Worm (Caenorhabditis elegans) whole organism, L2 larva: Measurements from ENCODE around the gene Y73B6BL.47.

ENCODE experiments used
- ceh-16 ChIP-seq: fragments of 150-350 bp; optimal IDR thresholded peaks from 2 replicates; lab custom pipeline; 2014; ENCODE audit warnings: missing biosample characterization, missing genetic modification characterization
- egl-27 ChIP-seq: sonication (generic microtip); optimal IDR thresholded peaks from 3 replicates; lab custom pipeline; 2017; ENCODE audit warnings: missing biosample characterization, missing genetic modification reagents, missing genetic modification characterization
- nhr-11 ChIP-seq: fragments of 150-350 bp; optimal IDR thresholded peaks from 2 replicates; lab custom pipeline; 2014; ENCODE audit warnings: missing biosample characterization, missing genetic modification characterization
- unc-62 ChIP-seq: fragments of 150-350 bp; optimal IDR thresholded peaks from 2 replicates; lab custom pipeline; 2014; ENCODE audit warnings: missing biosample characterization, missing genetic modification reagents, missing genetic modification characterization

- TF ChIP-seq egl-27 (tag; lab: Kevin White, UChicago): no peak
- no peak for TF ChIP-seq unc-62
- TF ChIP-seq ceh-16: no peak
- TF ChIP-seq nhr-11: no peak
Observed at ce11 chrIV:6404871-6405270, 43.1 kb downstream of the Y73B6BL.47 start, which contains the start of gene srv-13.
